Worm (Caenorhabditis elegans) whole organism, L2 larva: ENCODE data around the gene dph-3.
A peak's percentile ranks its signal among the peaks of the same experiment; 100 is the strongest.

Source experiments
- C34F6.9 ChIP-seq: fragments of 150-350 bp; optimal IDR thresholded peaks from 2 replicates; lab custom pipeline; 2014; ENCODE audit warnings: missing biosample characterization, missing genetic modification characterization
- F13H6.1 ChIP-seq: sonication (generic microtip); optimal IDR thresholded peaks from 2 replicates; lab custom pipeline; 2016; ENCODE audit warnings: missing genetic modification characterization, missing compliant biosample characterization
- Y55F3AM.14 ChIP-seq: fragments of 200-800 bp; sonication (Bioruptor generic); optimal IDR thresholded peaks from 2 replicates; lab custom pipeline; 2018; ENCODE audit warnings: mild to moderate bottlenecking, missing genetic modification characterization, missing compliant biosample characterization
- alr-1 ChIP-seq: fragments of 150-350 bp; optimal IDR thresholded peaks from 2 replicates; lab custom pipeline; 2014; ENCODE audit warnings: missing biosample characterization, missing genetic modification characterization
- aly-2 ChIP-seq: fragments of 150-350 bp; optimal IDR thresholded peaks from 2 replicates; lab custom pipeline; 2014; ENCODE audit warnings: missing biosample characterization, missing genetic modification characterization
- ama-1 ChIP-seq: fragments of 150-350 bp; optimal IDR thresholded peaks from 2 replicates; lab custom pipeline; 2018; ENCODE audit warnings: inconsistent platforms
- blmp-1 ChIP-seq: sonication (generic microtip); optimal IDR thresholded peaks from 2 replicates; lab custom pipeline; 2017; ENCODE audit warnings: missing genetic modification characterization, mild to moderate bottlenecking, missing compliant biosample characterization, antibody characterized with exemption, moderate library complexity; ENCODE audit not compliant: insufficient read depth
- ceh-16 ChIP-seq: fragments of 150-350 bp; optimal IDR thresholded peaks from 2 replicates; lab custom pipeline; 2014; ENCODE audit warnings: missing biosample characterization, missing genetic modification characterization
- ceh-82 ChIP-seq: fragments of 150-350 bp; optimal IDR thresholded peaks from 2 replicates; lab custom pipeline; 2014; ENCODE audit warnings: missing biosample characterization, missing genetic modification characterization
- crh-2 ChIP-seq: sonication (generic microtip); optimal IDR thresholded peaks from 2 replicates; lab custom pipeline; 2017; ENCODE audit warnings: missing biosample characterization, missing genetic modification characterization
- egl-27 ChIP-seq: sonication (generic microtip); optimal IDR thresholded peaks from 3 replicates; lab custom pipeline; 2017; ENCODE audit warnings: missing biosample characterization, missing genetic modification reagents, missing genetic modification characterization
- elt-3 ChIP-seq: sonication (generic microtip); optimal IDR thresholded peaks from 2 replicates; lab custom pipeline; 2017; ENCODE audit warnings: missing biosample characterization, missing genetic modification characterization
- fos-1 ChIP-seq: fragments of 150-350 bp; optimal IDR thresholded peaks from 2 replicates; lab custom pipeline; 2014; ENCODE audit warnings: missing biosample characterization, missing genetic modification characterization
- gmeb-1 ChIP-seq: fragments of 150-350 bp; optimal IDR thresholded peaks from 2 replicates; lab custom pipeline; 2014; ENCODE audit warnings: missing biosample characterization, missing genetic modification characterization
- lin-11 ChIP-seq: fragments of 150-350 bp; sonication (generic microtip); optimal IDR thresholded peaks from 2 replicates; lab custom pipeline; 2014; ENCODE audit warnings: missing biosample characterization, missing genetic modification characterization, inconsistent platforms, mixed read lengths
- lin-13 ChIP-seq: fragments of 150-350 bp; optimal IDR thresholded peaks from 2 replicates; lab custom pipeline; 2014; ENCODE audit warnings: missing biosample characterization, missing genetic modification reagents, missing genetic modification characterization
- lsy-2 ChIP-seq, 2 experiments: fragments of 150-350 bp in 1 of 2; sonication (generic microtip) in 1 of 2; optimal IDR thresholded peaks; 2 replicates each; lab custom pipeline; 2014 to 2017; ENCODE audit warnings: missing biosample characterization in 2 of 2, missing genetic modification characterization in 2 of 2
- mbf-1 ChIP-seq: sonication (generic microtip); optimal IDR thresholded peaks from 2 replicates; lab custom pipeline; 2017; ENCODE audit warnings: missing biosample characterization, missing genetic modification characterization
- mdl-1 ChIP-seq, 2 experiments: fragments of 150-350 bp in 1 of 2; sonication (generic microtip) in 1 of 2; optimal IDR thresholded peaks; 2 replicates each; lab custom pipeline; 2017; ENCODE audit warnings: missing biosample characterization in 2 of 2, missing genetic modification characterization in 2 of 2
- nhr-10 ChIP-seq: sonication (generic microtip); optimal IDR thresholded peaks from 2 replicates; lab custom pipeline; 2017; ENCODE audit warnings: missing biosample characterization, missing genetic modification characterization
- nhr-129 ChIP-seq: fragments of 150-350 bp; optimal IDR thresholded peaks from 2 replicates; lab custom pipeline; 2014; ENCODE audit warnings: missing biosample characterization, missing genetic modification characterization
- nhr-21 ChIP-seq: fragments of 150-350 bp; optimal IDR thresholded peaks from 2 replicates; lab custom pipeline; 2014; ENCODE audit warnings: missing biosample characterization, missing genetic modification characterization
- nhr-23 ChIP-seq: fragments of 150-350 bp; optimal IDR thresholded peaks from 2 replicates; lab custom pipeline; 2014; ENCODE audit warnings: missing biosample characterization, missing genetic modification reagents, missing genetic modification characterization
- nhr-237 ChIP-seq: fragments of 150-350 bp; optimal IDR thresholded peaks from 2 replicates; lab custom pipeline; 2014; ENCODE audit warnings: missing biosample characterization, missing genetic modification characterization
- nhr-25 ChIP-seq: fragments of 150-350 bp; sonication (generic microtip); optimal IDR thresholded peaks from 3 replicates; lab custom pipeline; 2014; ENCODE audit warnings: missing biosample characterization, missing genetic modification characterization
- nhr-6 ChIP-seq: fragments of 150-350 bp; optimal IDR thresholded peaks from 2 replicates; lab custom pipeline; 2014; ENCODE audit warnings: missing biosample characterization, missing genetic modification characterization
- nhr-77 ChIP-seq: fragments of 150-350 bp; optimal IDR thresholded peaks from 2 replicates; lab custom pipeline; 2014; ENCODE audit warnings: missing biosample characterization, missing genetic modification characterization
- peb-1 ChIP-seq: fragments of 150-350 bp; optimal IDR thresholded peaks from 2 replicates; lab custom pipeline; 2014; ENCODE audit warnings: missing biosample characterization, missing genetic modification characterization
- sem-4 ChIP-seq: fragments of 150-350 bp; optimal IDR thresholded peaks from 2 replicates; lab custom pipeline; 2014; ENCODE audit warnings: missing biosample characterization, missing genetic modification reagents, missing genetic modification characterization
- skn-1 ChIP-seq: sonication (generic microtip); optimal IDR thresholded peaks from 2 replicates; lab custom pipeline; 2017; ENCODE audit warnings: missing biosample characterization, missing genetic modification characterization
- sma-3 ChIP-seq: sonication (generic microtip); optimal IDR thresholded peaks from 2 replicates; lab custom pipeline; 2016; ENCODE audit warnings: missing genetic modification reagents, missing genetic modification characterization, missing compliant biosample characterization
- sma-9 ChIP-seq, 2 experiments: fragments of 150-350 bp in 1 of 2; sonication (generic microtip) in 1 of 2; optimal IDR thresholded peaks; 2 replicates each; lab custom pipeline; 2014 to 2016; ENCODE audit warnings: missing genetic modification characterization in 2 of 2, mild to moderate bottlenecking in 1 of 2, missing biosample characterization in 1 of 2, missing compliant biosample characterization in 1 of 2, missing genetic modification reagents in 1 of 2, moderate library complexity in 1 of 2
- snpc-4 ChIP-seq: fragments of 150-350 bp; optimal IDR thresholded peaks from 2 replicates; lab custom pipeline; 2014; ENCODE audit warnings: missing biosample characterization, missing genetic modification characterization
- unc-39 ChIP-seq: fragments of 150-350 bp; optimal IDR thresholded peaks from 2 replicates; lab custom pipeline; 2014; ENCODE audit warnings: missing biosample characterization, missing genetic modification characterization
- unc-55 ChIP-seq: fragments of 150-350 bp; sonication (generic microtip); optimal IDR thresholded peaks from 3 replicates; lab custom pipeline; 2014; ENCODE audit warnings: missing biosample characterization, missing genetic modification reagents, missing genetic modification characterization
- unc-62 ChIP-seq: fragments of 150-350 bp; optimal IDR thresholded peaks from 2 replicates; lab custom pipeline; 2014; ENCODE audit warnings: missing biosample characterization, missing genetic modification reagents, missing genetic modification characterization
- zag-1 ChIP-seq: fragments of 150-350 bp; optimal IDR thresholded peaks from 2 replicates; lab custom pipeline; 2014; ENCODE audit warnings: missing biosample characterization, missing genetic modification characterization
- ztf-1 ChIP-seq: fragments of 200-800 bp; sonication (Bioruptor generic); conservative IDR thresholded peaks from 2 replicates; pipeline ENCODE4 v1.3.6; 2022; ENCODE audit warnings: missing genetic modification characterization, missing compliant biosample characterization
- ztf-11 ChIP-seq: sonication (generic microtip); optimal IDR thresholded peaks from 2 replicates; lab custom pipeline; 2017; ENCODE audit warnings: missing biosample characterization, missing genetic modification characterization
- ztf-4 ChIP-seq: fragments of 150-350 bp; optimal IDR thresholded peaks from 2 replicates; lab custom pipeline; 2014; ENCODE audit warnings: missing biosample characterization, missing genetic modification characterization

dph-3 gene

ce11 chrIV:9709887-9710286, 2.9 kb downstream of the dph-3 start, which contains the start of gene nhr-38:
TSS of gene nhr-38 (plus strand) at chrIV:9710187.
- TF ChIP-seq egl-27 (no peak), C34F6.9 (tag; lab: Kevin White, UChicago) (no peak), unc-55 (GFP tag; lab: Kevin White, UChicago) (no peak), lin-11 (tag; lab: Kevin White, UChicago) (no peak), aly-2 (no peak), nhr-129 (tag; lab: Kevin White, UChicago) (no peak), nhr-23 (tag; lab: Kevin White, UChicago) (no peak), ztf-1 (GFP tag; lab: Robert Waterston, UW) (no peak), nhr-25 (tag; lab: Kevin White, UChicago) (no peak), elt-3 (no peak)

- TF ChIP-seq alr-1 (tag; lab: Kevin White, UChicago), result no peak
These were observed 5.8 kb downstream of the dph-3 start, which contains the start of gene K01H12.4 for ce11 chrIV:9712782-9713181. TSS of gene K01H12.4 (plus strand) at chrIV:9713082.

- TF ChIP-seq nhr-237 (tag; lab: Kevin White, UChicago), result no peak
- no peak for TF ChIP-seq nhr-25 (tag; lab: Kevin White, UChicago)
- no peak for TF ChIP-seq ceh-16 (tag; lab: Kevin White, UChicago)
- TF ChIP-seq unc-62 (GFP tag; lab: Kevin White, UChicago), result no peak
- TF ChIP-seq egl-27, result no peak
These were observed 7.3 kb downstream of the dph-3 start for ce11 chrIV:9714264-9714663.

DNA sequence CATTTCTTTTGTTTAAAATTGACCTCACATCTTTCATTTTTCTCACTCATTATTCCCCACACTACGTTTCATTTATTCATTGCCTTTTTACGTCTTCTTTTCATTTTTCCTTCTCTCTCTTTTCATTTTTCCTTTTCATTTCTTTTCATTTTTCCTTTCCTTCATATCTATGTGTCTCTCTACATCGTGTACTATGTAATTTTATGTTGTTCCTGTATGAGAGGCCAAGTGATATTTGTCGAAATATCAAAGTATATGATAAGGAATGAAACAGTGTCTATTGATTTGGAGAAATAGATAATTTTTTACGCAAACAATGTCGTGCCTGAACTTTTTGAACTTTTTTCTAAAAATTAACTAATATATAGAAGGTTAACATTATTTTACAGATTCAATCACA, 9.5 kb downstream of the dph-3 start:
- TF ChIP-seq nhr-21 (tag; lab: Kevin White, UChicago), result peak; percentile 21
- peak; percentile 16 for TF ChIP-seq C34F6.9 (tag; lab: Kevin White, UChicago)
- peak; percentile 7 for TF ChIP-seq snpc-4 (tag; lab: Kevin White, UChicago)
- TF ChIP-seq blmp-1, result peak; percentile 93
- TF ChIP-seq Y55F3AM.14 (GFP tag; lab: Kevin White, UChicago), result no peak
- TF ChIP-seq fos-1, result peak; percentile 92
- no peak for TF ChIP-seq ztf-11
- peak in 1 of 2 experiments; percentile 15 for TF ChIP-seq lsy-2 (tag; optimal IDR thresholded peaks at IDR 0.05; lab: Kevin White, UChicago)
- peak; percentile 63 for TF ChIP-seq nhr-25 (tag; lab: Kevin White, UChicago)
- peak; percentile 31 for TF ChIP-seq nhr-129 (tag; lab: Kevin White, UChicago)
- peak; percentile 69 for TF ChIP-seq crh-2 (tag; lab: Kevin White, UChicago)
- peak; percentile 40 for TF ChIP-seq skn-1
- TF ChIP-seq ztf-1 (GFP tag; lab: Robert Waterston, UW), result no peak
- peak; percentile 24 for TF ChIP-seq sma-3

DNA sequence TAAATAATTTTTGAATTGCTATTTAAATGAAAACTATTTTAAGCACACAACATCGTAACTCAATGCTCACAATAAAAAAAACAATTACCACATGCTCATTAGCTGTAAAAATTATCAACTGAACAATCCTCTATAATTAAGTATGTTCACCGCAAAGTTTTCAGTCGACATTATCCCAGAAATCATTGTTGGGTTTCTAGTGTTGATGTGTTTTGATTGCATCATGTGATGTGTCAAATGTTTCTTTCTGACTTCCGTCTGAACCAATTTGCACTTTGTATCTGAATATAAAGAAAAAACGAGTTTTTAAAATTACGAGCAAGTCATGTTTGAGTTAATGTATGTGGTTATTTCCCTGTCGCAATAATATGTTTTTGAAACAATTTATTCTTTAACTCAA, 10.9 kb downstream of the dph-3 start:
- TF ChIP-seq sem-4 (tag; lab: Kevin White, UChicago) (no peak), sma-9 (GFP tag; optimal IDR thresholded peaks at IDR 0.05; lab: Kevin White, UChicago) (peak; percentile 6), sma-9 (tag; optimal IDR thresholded peaks at IDR 0.05; lab: Kevin White, UChicago) (no peak), nhr-129 (tag; lab: Kevin White, UChicago) (peak; percentile 98), peb-1 (tag; lab: Kevin White, UChicago) (no peak), ceh-16 (tag; lab: Kevin White, UChicago) (no peak), lsy-2 (tag; optimal IDR thresholded peaks at IDR 0.05; lab: Kevin White, UChicago) (no peak), nhr-237 (tag; lab: Kevin White, UChicago) (no peak)

- TF ChIP-seq nhr-10 (tag; lab: Kevin White, UChicago) (no peak), ceh-82 (tag; lab: Kevin White, UChicago) (no peak), zag-1 (tag; lab: Kevin White, UChicago) (peak; percentile 48), nhr-25 (tag; lab: Kevin White, UChicago) (peak; percentile 66), crh-2 (tag; lab: Kevin White, UChicago) (peak; percentile 82), lin-11 (tag; lab: Kevin White, UChicago) (peak; percentile 55), nhr-129 (tag; lab: Kevin White, UChicago) (peak; percentile 82), Y55F3AM.14 (GFP tag; lab: Kevin White, UChicago) (peak; percentile 68), mbf-1 (no peak), nhr-23 (tag; lab: Kevin White, UChicago) (no peak), nhr-6 (peak; percentile 9), sem-4 (tag; lab: Kevin White, UChicago) (peak; percentile 87), nhr-21 (tag; lab: Kevin White, UChicago) (peak; percentile 62), nhr-237 (tag; lab: Kevin White, UChicago) (no peak), gmeb-1 (peak; percentile 23), ama-1 (lab: Kevin White, UChicago) (peak; percentile 41), egl-27 (peak; percentile 44), mdl-1 (tag; optimal IDR thresholded peaks at IDR 0.05; lab: Kevin White, UChicago) (peak in 1 of 2 experiments; percentile 63), aly-2 (no peak), unc-62 (GFP tag; lab: Kevin White, UChicago) (no peak), F13H6.1 (tag; lab: Kevin White, UChicago) (peak; percentile 89), ceh-16 (tag; lab: Kevin White, UChicago) (peak; percentile 45), nhr-77 (tag; lab: Kevin White, UChicago) (no peak), ztf-4 (tag; lab: Kevin White, UChicago) (peak; percentile 23), lin-13 (GFP tag; lab: Kevin White, UChicago) (peak; percentile 75), lsy-2 (tag; optimal IDR thresholded peaks at IDR 0.05; lab: Kevin White, UChicago) (peak; percentile 8 to 65), unc-39 (no peak)
These were observed 11.4 kb downstream of the dph-3 start for ce11 chrIV:9718396-9718795.
